Worm (Caenorhabditis elegans): Measurements from ENCODE around the gene clec-166.

- TF ChIP-seq ceh-48 (tag; optimal IDR thresholded peaks at IDR 0.05) = no peak
- TF ChIP-seq ztf-16 (tag; optimal IDR thresholded peaks at IDR 0.05) = no peak
- TF ChIP-seq ama-1 (optimal IDR thresholded peaks at IDR 0.05) = no peak
- TF ChIP-seq odd-2 (tag; optimal IDR thresholded peaks at IDR 0.05) = no peak
- TF ChIP-seq nhr-11 (tag; optimal IDR thresholded peaks at IDR 0.05) = no peak
- no peak for TF ChIP-seq eyg-1 (tag; optimal IDR thresholded peaks at IDR 0.05)
- no peak for TF ChIP-seq pha-2 (tag; optimal IDR thresholded peaks at IDR 0.05)
- TF ChIP-seq zip-5 (tag; optimal IDR thresholded peaks at IDR 0.05) = no peak
- TF ChIP-seq dve-1 (tag; optimal IDR thresholded peaks at IDR 0.05) = no peak
- no peak for TF ChIP-seq elt-2 (tag; optimal IDR thresholded peaks at IDR 0.05)
- no peak for TF ChIP-seq F13H6.1 (tag; optimal IDR thresholded peaks at IDR 0.05)
Measured at ce11 chrIV:1278945-1279344, 27.8 kb upstream of the clec-166 start.
